Fruit fly (Drosophila melanogaster) whole organism, adult: ENCODE measurements around the gene pyd.

Experiments used
- CG11617 ChIP-seq: fragments of 200-800 bp; sonication (Bioruptor generic); optimal IDR thresholded peaks from 2 replicates; lab custom pipeline; 2017; ENCODE audit warnings: mild to moderate bottlenecking, missing biosample characterization, missing genetic modification reagents, missing genetic modification characterization
- CG12768 ChIP-seq: fragments of 200-800 bp; sonication (Bioruptor generic); optimal IDR thresholded peaks from 2 replicates; lab custom pipeline; 2017; ENCODE audit warnings: missing biosample characterization, missing genetic modification characterization, mild to moderate bottlenecking, moderate library complexity, missing genetic modification reagents
- CG14711 ChIP-seq: fragments of 200-800 bp; sonication (Bioruptor generic); optimal IDR thresholded peaks from 2 replicates; lab custom pipeline; 2018; ENCODE audit warnings: missing biosample characterization, mild to moderate bottlenecking, missing genetic modification characterization, moderate library complexity
- CG1620 ChIP-seq: fragments of 200-800 bp; sonication (Bioruptor generic); optimal IDR thresholded peaks from 2 replicates; lab custom pipeline; 2016; ENCODE audit warnings: missing biosample characterization, missing genetic modification characterization
- CG33017 ChIP-seq: fragments of 200-800 bp; sonication (Bioruptor generic); optimal IDR thresholded peaks from 2 replicates; lab custom pipeline; 2018; ENCODE audit warnings: missing biosample characterization, mild to moderate bottlenecking, missing genetic modification characterization, moderate library complexity
- CG5204 ChIP-seq: fragments of 200-800 bp; sonication (Bioruptor generic); optimal IDR thresholded peaks from 2 replicates; lab custom pipeline; 2016; ENCODE audit warnings: missing biosample characterization, missing genetic modification characterization
- CG7045 ChIP-seq: fragments of 200-800 bp; sonication (Bioruptor generic); optimal IDR thresholded peaks from 2 replicates; lab custom pipeline; 2017; ENCODE audit warnings: missing biosample characterization, mild to moderate bottlenecking, missing genetic modification characterization
- CG7101 ChIP-seq: fragments of 200-800 bp; sonication (Bioruptor generic); optimal IDR thresholded peaks from 2 replicates; lab custom pipeline; 2018; ENCODE audit warnings: missing biosample characterization, mild to moderate bottlenecking, missing genetic modification characterization, moderate library complexity
- Clk ChIP-seq: fragments of 200-800 bp; sonication (Bioruptor generic); optimal IDR thresholded peaks from 2 replicates; lab custom pipeline; 2017; ENCODE audit warnings: missing biosample characterization, missing genetic modification characterization
- Crg-1 ChIP-seq: fragments of 200-800 bp; sonication (Bioruptor generic); optimal IDR thresholded peaks from 2 replicates; lab custom pipeline; 2016; ENCODE audit warnings: missing biosample characterization, missing genetic modification characterization
- Mnt ChIP-seq: fragments of 200-800 bp; sonication (Bioruptor generic); optimal IDR thresholded peaks from 2 replicates; lab custom pipeline; 2016; ENCODE audit warnings: missing biosample characterization, mild to moderate bottlenecking, missing genetic modification characterization
- bab1 ChIP-seq: fragments of 200-800 bp; sonication (Bioruptor generic); optimal IDR thresholded peaks from 3 replicates; lab custom pipeline; 2019; ENCODE audit warnings: missing biosample characterization, mild to moderate bottlenecking, missing genetic modification characterization, moderate library complexity
- cic ChIP-seq: fragments of 200-800 bp; sonication (Bioruptor generic); optimal IDR thresholded peaks from 2 replicates; lab custom pipeline; 2017; ENCODE audit warnings: missing biosample characterization, mild to moderate bottlenecking, missing genetic modification characterization, moderate library complexity
- cnc ChIP-seq, 2 experiments: fragments of >200 bp; optimal IDR thresholded peaks; 2 replicates each; lab custom pipeline; 2017
- kay ChIP-seq: fragments of 200-800 bp; sonication (Bioruptor generic); peaks from one replicate; lab custom pipeline; 2016; ENCODE audit warnings: missing biosample characterization, missing genetic modification characterization, borderline replicate concordance
- ovo ChIP-seq: fragments of 200-800 bp; sonication (Bioruptor generic); optimal IDR thresholded peaks from 2 replicates; lab custom pipeline; 2016; ENCODE audit warnings: missing biosample characterization, missing genetic modification characterization
- pad ChIP-seq: fragments of 200-800 bp; sonication (Bioruptor generic); optimal IDR thresholded peaks from 3 replicates; lab custom pipeline; 2017; ENCODE audit warnings: missing biosample characterization, missing genetic modification characterization, mild to moderate bottlenecking, moderate library complexity, missing genetic modification reagents
- tj ChIP-seq: fragments of 200-800 bp; sonication (Bioruptor generic); optimal IDR thresholded peaks from 3 replicates; lab custom pipeline; 2017; ENCODE audit warnings: missing biosample characterization, mild to moderate bottlenecking, missing genetic modification characterization, moderate library complexity
- toe ChIP-seq: fragments of 200-800 bp; sonication (Bioruptor generic); optimal IDR thresholded peaks from 2 replicates; lab custom pipeline; 2016; ENCODE audit warnings: missing biosample characterization, missing genetic modification characterization

Gene pyd

dm6 chr3R:8867325-8868104, 64.2 kb downstream of the pyd start:
- TF ChIP-seq cnc (optimal IDR thresholded peaks at IDR 0.05; lab: Kevin White, UChicago) (no peak), CG1620 (GFP tag; lab: Kevin White, UChicago) (no peak), cic (GFP tag; lab: Kevin White, UChicago) (no peak), pad (GFP tag; lab: Kevin White, UChicago) (no peak), Crg-1 (GFP tag; lab: Kevin White, UChicago) (no peak), tj (GFP tag; lab: Kevin White, UChicago) (no peak), bab1 (GFP tag; lab: Kevin White, UChicago) (no peak), CG11617 (GFP tag; lab: Kevin White, UChicago) (no peak), Mnt (GFP tag; lab: Kevin White, UChicago) (no peak), CG7101 (no peak), CG7045 (GFP tag; lab: Kevin White, UChicago) (no peak)

- TF ChIP-seq Mnt (GFP tag; lab: Kevin White, UChicago): no peak
- no peak for TF ChIP-seq pad (GFP tag; lab: Kevin White, UChicago)
- no peak for TF ChIP-seq CG11617 (GFP tag; lab: Kevin White, UChicago)
- no peak for TF ChIP-seq cnc (optimal IDR thresholded peaks at IDR 0.05; lab: Kevin White, UChicago)
- TF ChIP-seq CG5204 (GFP tag; lab: Kevin White, UChicago): no peak
- no peak for TF ChIP-seq tj (GFP tag; lab: Kevin White, UChicago)
- TF ChIP-seq ovo: no peak
- TF ChIP-seq kay (GFP tag; lab: Kevin White, UChicago): no peak
- no peak for TF ChIP-seq bab1 (GFP tag; lab: Kevin White, UChicago)
- TF ChIP-seq CG14711 (tag; lab: Kevin White, UChicago): no peak
- no peak for TF ChIP-seq cic (GFP tag; lab: Kevin White, UChicago)
- TF ChIP-seq toe: no peak
- no peak for TF ChIP-seq CG1620 (GFP tag; lab: Kevin White, UChicago)
- no peak for TF ChIP-seq CG12768
These were observed 66.7 kb downstream of the pyd start for dm6 chr3R:8865031-8865430.

- no peak for TF ChIP-seq cic (GFP tag; lab: Kevin White, UChicago)
- TF ChIP-seq bab1 (GFP tag; lab: Kevin White, UChicago): peak; percentile 46
These were observed 68.4 kb downstream of the pyd start for dm6 chr3R:8863094-8863865.

dm6 chr3R:8862662-8863082, 69.0 kb downstream of the pyd start:
- no peak for TF ChIP-seq CG14711 (tag; lab: Kevin White, UChicago)
- TF ChIP-seq toe: peak; percentile 13
- TF ChIP-seq cic (GFP tag; lab: Kevin White, UChicago): peak; percentile 16
- peak; percentile 94 for TF ChIP-seq kay (GFP tag; lab: Kevin White, UChicago)
- TF ChIP-seq pad (GFP tag; lab: Kevin White, UChicago): no peak
- TF ChIP-seq CG12768: peak; percentile 43
- TF ChIP-seq ovo: no peak

- TF ChIP-seq ovo: no peak
- no peak for TF ChIP-seq tj (GFP tag; lab: Kevin White, UChicago)
- TF ChIP-seq toe: no peak
- no peak for TF ChIP-seq Clk
These were observed 69.5 kb downstream of the pyd start for dm6 chr3R:8862208-8862607.

dm6 chr3R:8861671-8862070, 70.0 kb downstream of the pyd start:
- TF ChIP-seq CG7045 (GFP tag; lab: Kevin White, UChicago) (no peak), tj (GFP tag; lab: Kevin White, UChicago) (no peak), ovo (no peak), CG33017 (tag; lab: Kevin White, UChicago) (no peak), Clk (no peak), kay (GFP tag; lab: Kevin White, UChicago) (no peak), CG12768 (no peak)

- TF ChIP-seq CG12768 (no peak), kay (GFP tag; lab: Kevin White, UChicago) (peak; percentile 74)
These were observed 71.3 kb downstream of the pyd start for dm6 chr3R:8860126-8861059.
